Worm (Caenorhabditis elegans): ENCODE data around the gene clec-1.

DNA sequence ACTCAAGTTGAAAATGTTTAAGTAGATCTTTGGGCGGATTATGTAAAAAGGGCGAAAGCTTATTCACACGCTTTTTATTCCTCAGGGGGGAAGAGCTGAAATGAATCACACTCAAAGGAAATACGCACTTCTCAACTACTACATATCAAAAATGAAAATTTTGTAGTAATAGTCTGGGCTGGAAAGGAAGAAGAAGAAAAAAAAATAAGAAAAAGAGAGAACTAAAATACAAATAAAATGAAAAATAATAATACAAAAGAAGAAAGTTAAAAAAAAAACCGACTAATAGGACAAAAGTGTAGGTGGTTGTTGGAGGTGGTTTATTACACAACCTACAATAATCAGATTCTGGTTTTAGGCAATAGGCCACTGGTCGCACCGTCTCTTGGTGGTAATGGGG, 36.1 kb downstream of the clec-1 start, which contains the start of gene K09H11.6:
- TF ChIP-seq nhr-237 (tag; optimal IDR thresholded peaks at IDR 0.05), result no peak
- TF ChIP-seq fkh-10 (GFP tag; optimal IDR thresholded peaks at IDR 0.05), result no peak
- TF ChIP-seq nhr-12 (tag; optimal IDR thresholded peaks at IDR 0.05), result no peak
- TF ChIP-seq eor-1 (tag; optimal IDR thresholded peaks at IDR 0.05), result no peak
- TF ChIP-seq snpc-4 (tag; optimal IDR thresholded peaks at IDR 0.05), result no peak
- TF ChIP-seq ZK546.5 (tag; optimal IDR thresholded peaks at IDR 0.05), result no peak
- TF ChIP-seq egl-5 (tag; optimal IDR thresholded peaks at IDR 0.05), result no peak
- TF ChIP-seq pha-4 (tag; optimal IDR thresholded peaks at IDR 0.05), result no peak

Data from whole organism, L3 larva.